Fruit fly (Drosophila melanogaster): ENCODE results near the gene yip7.
A peak's percentile ranks its signal among the peaks of the same experiment; 100 is the strongest.

Gene yip7

DNA sequence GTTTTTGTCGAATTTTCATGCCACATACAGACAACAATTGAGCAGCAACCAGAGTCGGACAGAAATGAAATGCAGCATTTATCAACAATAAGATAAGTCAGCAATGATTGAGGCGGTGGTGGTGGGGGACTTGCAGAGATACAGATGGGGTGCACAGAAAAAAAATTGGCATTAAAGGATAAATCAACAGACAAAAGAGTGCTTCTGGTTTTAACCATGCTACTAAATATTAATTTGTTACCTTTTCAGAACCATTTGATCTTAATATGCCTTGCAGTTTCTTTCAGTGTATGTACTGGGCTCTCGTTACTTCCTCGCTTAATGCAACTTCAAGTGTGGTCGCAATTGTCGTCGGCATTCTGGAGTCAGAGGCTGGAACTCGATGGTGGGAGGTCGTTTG, 46.3 kb upstream of the yip7 start (continued):
- TF ChIP-seq hkb (optimal IDR thresholded peaks at IDR 0.05) (no peak), hkb (GFP tag; IDR thresholded peaks at IDR 0.05) (peak; percentile 76), bab2 (GFP tag; optimal IDR thresholded peaks at IDR 0.05) (peak; percentile 70), CG3281 (GFP tag; optimal IDR thresholded peaks at IDR 0.05) (no peak), CG13123 (GFP tag; optimal IDR thresholded peaks at IDR 0.05) (no peak), sisA (GFP tag; IDR thresholded peaks at IDR 0.05) (peak; percentile 79), Dp (GFP tag; optimal IDR thresholded peaks at IDR 0.05) (no peak), CG12219 (GFP tag; optimal IDR thresholded peaks at IDR 0.05) (no peak), lab (GFP tag; optimal IDR thresholded peaks at IDR 0.05) (peak; percentile 35), CG7987 (GFP tag; optimal IDR thresholded peaks at IDR 0.05) (no peak), CG14710 (tag; optimal IDR thresholded peaks at IDR 0.05) (peak; percentile 74), ATbp (GFP tag; optimal IDR thresholded peaks at IDR 0.05) (peak; percentile 27), gsb-n (tag; optimal IDR thresholded peaks at IDR 0.05) (peak; percentile 13), Lpt (GFP tag; optimal IDR thresholded peaks at IDR 0.05) (no peak), Adf1 (GFP tag; IDR thresholded peaks at IDR 0.05) (no peak), CG8478 (optimal IDR thresholded peaks at IDR 0.05) (no peak), CG12299 (tag; optimal IDR thresholded peaks at IDR 0.05) (no peak), Hr51 (GFP tag; optimal IDR thresholded peaks at IDR 0.05) (no peak), jing (GFP tag; optimal IDR thresholded peaks at IDR 0.05) (no peak), CG13424 (tag; optimal IDR thresholded peaks at IDR 0.05) (peak; percentile 5), CG10565 (GFP tag; optimal IDR thresholded peaks at IDR 0.05) (no peak), CG1233 (GFP tag; optimal IDR thresholded peaks at IDR 0.05) (peak; percentile 20), CG33213 (GFP tag; optimal IDR thresholded peaks at IDR 0.05) (peak; percentile 44), Dad (GFP tag; optimal IDR thresholded peaks at IDR 0.05) (peak; percentile 38), lov (optimal IDR thresholded peaks at IDR 0.05) (no peak), lov (GFP tag; IDR thresholded peaks at IDR 0.05) (peak; percentile 79; the same call in 1 of the 3 replicates), zen2 (GFP tag; IDR thresholded peaks at IDR 0.05; ENCODE audit: partially characterized antibody) (no peak), CG6854 (GFP tag; optimal IDR thresholded peaks at IDR 0.05) (no peak), sna (GFP tag; IDR thresholded peaks at IDR 0.05; ENCODE audit: partially characterized antibody) (no peak), pan (optimal IDR thresholded peaks at IDR 0.05) (no peak), pan (GFP tag; optimal IDR thresholded peaks at IDR 0.05 in 1 of 2, IDR thresholded peaks at IDR 0.05 in 1 of 2) (peak in 1 of 2 experiments; percentile 75), ranshi (GFP tag; IDR thresholded peaks at IDR 0.05) (peak; percentile 75; the same call in 1 of the 2 replicates), Ets65A (GFP tag) (peak; percentile 87), YL-1 (GFP tag; optimal IDR thresholded peaks at IDR 0.05) (no peak), slou (GFP tag; optimal IDR thresholded peaks at IDR 0.05) (no peak), Dek (tag; optimal IDR thresholded peaks at IDR 0.05) (no peak), HmgD (GFP tag; optimal IDR thresholded peaks at IDR 0.05) (no peak), emc (GFP tag; optimal IDR thresholded peaks at IDR 0.05) (no peak), CG7963 (GFP tag; IDR thresholded peaks at IDR 0.05; ENCODE audit: partially characterized antibody) (no peak), danr (GFP tag; IDR thresholded peaks at IDR 0.05) (peak; percentile 39; the same call in 1 of the 2 replicates), Oaz (GFP tag; IDR thresholded peaks at IDR 0.05) (no peak), CG14667 (GFP tag; IDR thresholded peaks at IDR 0.05) (peak; percentile 42; the same call in 1 of the 2 replicates), NC2β (GFP tag; optimal IDR thresholded peaks at IDR 0.05) (peak; percentile 10), NFAT (GFP tag; IDR thresholded peaks at IDR 0.05) (no peak), Blimp-1 (GFP tag; optimal IDR thresholded peaks at IDR 0.05) (peak; percentile 69), prd (optimal IDR thresholded peaks at IDR 0.05) (no peak), prd (GFP tag; IDR thresholded peaks at IDR 0.05) (peak; percentile 84), ap (GFP tag; IDR thresholded peaks at IDR 0.05) (peak; percentile 32; the same call in 1 of the 2 replicates), CG42726 (GFP tag; IDR thresholded peaks at IDR 0.05; ENCODE audit: partially characterized antibody) (no peak), Max (GFP tag; optimal IDR thresholded peaks at IDR 0.05) (peak; percentile 16), CG17829 (tag; optimal IDR thresholded peaks at IDR 0.05) (peak; percentile 80), Ptx1 (GFP tag; IDR thresholded peaks at IDR 0.05) (peak; percentile 67)
